Worm (Caenorhabditis elegans): ENCODE results near the gene arrd-24.

DNA sequence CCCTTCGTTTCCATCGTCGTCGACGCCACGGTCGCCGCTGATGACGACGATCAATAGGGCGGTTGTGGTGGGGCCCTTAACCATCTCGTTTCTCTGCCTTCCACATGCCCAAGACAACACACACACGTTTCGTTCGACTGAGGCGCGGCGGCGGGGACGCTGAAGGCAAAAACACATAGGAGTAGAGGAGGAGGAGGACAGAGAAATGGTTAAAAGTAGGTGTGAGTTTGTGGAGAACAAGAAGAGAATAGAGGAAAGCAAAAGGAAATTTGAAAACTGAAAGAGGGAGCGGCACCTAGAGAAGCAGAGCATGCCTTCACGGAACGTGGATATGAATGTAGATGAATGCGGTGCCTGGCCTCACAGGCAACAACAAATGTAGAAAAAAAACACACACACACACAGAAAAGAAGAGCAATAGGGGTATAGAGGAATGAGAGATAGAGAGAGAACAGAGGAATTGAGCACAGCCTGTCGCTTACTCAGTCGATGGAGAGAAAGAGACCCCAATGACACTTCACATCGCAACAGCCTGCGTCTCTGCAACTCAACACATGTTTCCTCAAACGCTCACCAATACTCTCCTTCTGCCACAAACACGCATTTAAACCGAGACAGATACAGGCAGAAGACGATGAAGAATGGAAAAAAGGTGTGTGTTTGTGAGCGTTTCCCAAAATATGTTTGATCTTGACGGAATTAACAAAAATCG lies 10.9 kb downstream of the arrd-24 start:
- TF ChIP-seq flt-1 (GFP tag; IDR thresholded peaks at IDR 0.05) (no peak), T22C8.4 (GFP tag; IDR thresholded peaks at IDR 0.05) (0 out of 2 replicates have a peak, but pooled peaks have one; percentile 22)
